Fruit fly (Drosophila melanogaster): ENCODE measurements around the gene CG6696.

Gene CG6696

dm6 chrX:18645720-18646213 lies 16.2 kb downstream of the CG6696 start (continued):
- peak; percentile 55 for TF ChIP-seq odd (GFP tag; optimal IDR thresholded peaks at IDR 0.05)
- TF ChIP-seq Stat92E (GFP tag; optimal IDR thresholded peaks at IDR 0.05) = no peak
- TF ChIP-seq CG15514 (GFP tag; optimal IDR thresholded peaks at IDR 0.05) = peak; percentile 42
- peak; percentile 65 for TF ChIP-seq CG6689 (GFP tag; IDR thresholded peaks at IDR 0.05)
- peak; percentile 35 for TF ChIP-seq CG14050 (GFP tag; IDR thresholded peaks at IDR 0.05)
- peak; percentile 38 for TF ChIP-seq trem (tag; optimal IDR thresholded peaks at IDR 0.05)
- no peak for TF ChIP-seq stwl (tag; optimal IDR thresholded peaks at IDR 0.05)
- TF ChIP-seq Poxn (GFP tag; IDR thresholded peaks at IDR 0.05) = no peak
- peak; percentile 67 for TF ChIP-seq bcd (GFP tag; optimal IDR thresholded peaks at IDR 0.05)
- no peak for TF ChIP-seq CG4282 (GFP tag; optimal IDR thresholded peaks at IDR 0.05)
- peak; percentile 53; the same call in 1 of the 2 replicates for TF ChIP-seq CG32532 (GFP tag; IDR thresholded peaks at IDR 0.05)
- TF ChIP-seq sob (GFP tag; IDR thresholded peaks at IDR 0.05) = no peak; the same call in none of the 2 replicates
- peak; percentile 76 for TF ChIP-seq nmo (GFP tag; optimal IDR thresholded peaks at IDR 0.05)
- no peak for TF ChIP-seq CG42726 (GFP tag; IDR thresholded peaks at IDR 0.05; ENCODE audit: partially characterized antibody)
- TF ChIP-seq CG17802 (tag; optimal IDR thresholded peaks at IDR 0.05) = no peak
- TF ChIP-seq CG14014 (GFP tag; IDR thresholded peaks at IDR 0.05) = peak; percentile 9; the same call in 1 of the 2 replicates
- peak; percentile 66 for TF ChIP-seq Xrp1 (GFP tag; IDR thresholded peaks at IDR 0.05)
- peak; percentile 39 for TF ChIP-seq CG5245 (GFP tag; optimal IDR thresholded peaks at IDR 0.05)
- no peak for TF ChIP-seq CG6175 (GFP tag; IDR thresholded peaks at IDR 0.05)
- no peak for TF ChIP-seq sug (tag; optimal IDR thresholded peaks at IDR 0.05)
- no peak for TF ChIP-seq MESR4 (GFP tag; optimal IDR thresholded peaks at IDR 0.05)
- peak; percentile 39 for TF ChIP-seq pho (GFP tag; optimal IDR thresholded peaks at IDR 0.05)
- TF ChIP-seq CG4617 (GFP tag; optimal IDR thresholded peaks at IDR 0.05; ENCODE audit: borderline replicate concordance) = peak; percentile 19
- TF ChIP-seq vfl (GFP tag; optimal IDR thresholded peaks at IDR 0.05) = peak; percentile 23
- peak; percentile 41 to 54 for TF ChIP-seq Pdp1 (GFP tag; optimal IDR thresholded peaks at IDR 0.05)
- TF ChIP-seq lilli (GFP tag; optimal IDR thresholded peaks at IDR 0.05) = peak; percentile 69
- peak; percentile 79 for TF ChIP-seq Sox102F (GFP tag; optimal IDR thresholded peaks at IDR 0.05)
- TF ChIP-seq CG16863 (GFP tag; optimal IDR thresholded peaks at IDR 0.05) = peak; percentile 15
- peak; percentile 10 for TF ChIP-seq CG10147 (GFP tag; optimal IDR thresholded peaks at IDR 0.05)
- TF ChIP-seq Oli (tag; optimal IDR thresholded peaks at IDR 0.05) = peak; percentile 68
- no peak for TF ChIP-seq amos (GFP tag; IDR thresholded peaks at IDR 0.05; ENCODE audit: partially characterized antibody)
- peak; percentile 14 for TF ChIP-seq CG18011 (GFP tag; optimal IDR thresholded peaks at IDR 0.05)
- no peak for TF ChIP-seq Spps (tag; optimal IDR thresholded peaks at IDR 0.05)
- peak; percentile 56 for TF ChIP-seq CG4820 (GFP tag; optimal IDR thresholded peaks at IDR 0.05)
- TF ChIP-seq twi (tag; optimal IDR thresholded peaks at IDR 0.05) = peak; percentile 24
- TF ChIP-seq nom (GFP tag; optimal IDR thresholded peaks at IDR 0.05) = no peak
- peak; percentile 35 for TF ChIP-seq Hmx (GFP tag; optimal IDR thresholded peaks at IDR 0.05)
- no peak for TF ChIP-seq D (optimal IDR thresholded peaks at IDR 0.05)
- TF ChIP-seq D (GFP tag; optimal IDR thresholded peaks at IDR 0.05) = peak; percentile 57
- TF ChIP-seq Mes4 (GFP tag; optimal IDR thresholded peaks at IDR 0.05) = no peak
- TF ChIP-seq dan (GFP tag; IDR thresholded peaks at IDR 0.05) = no peak
- no peak for TF ChIP-seq Doc2 (GFP tag; IDR thresholded peaks at IDR 0.05)
- TF ChIP-seq en (GFP tag; optimal IDR thresholded peaks at IDR 0.05) = no peak
- peak; percentile 53; the same call in 1 of the 2 replicates for TF ChIP-seq Rfx (GFP tag; IDR thresholded peaks at IDR 0.05)
- TF ChIP-seq C15 (GFP tag; IDR thresholded peaks at IDR 0.05) = no peak
- TF ChIP-seq CG7745 (tag; optimal IDR thresholded peaks at IDR 0.05) = no peak
- peak; percentile 16 for TF ChIP-seq CG8290 (GFP tag; optimal IDR thresholded peaks at IDR 0.05)
- peak in 1 of 2 experiments; percentile 87 for TF ChIP-seq CG8290 (tag; optimal IDR thresholded peaks at IDR 0.05)
- peak; percentile 54 for TF ChIP-seq Fer1 (GFP tag; optimal IDR thresholded peaks at IDR 0.05)
- no peak for TF ChIP-seq cg (GFP tag; optimal IDR thresholded peaks at IDR 0.05)
- peak; percentile 87 for TF ChIP-seq zf30C (GFP tag; optimal IDR thresholded peaks at IDR 0.05)

Measured in whole organism, embryonic.